Worm (Caenorhabditis elegans) whole organism, L4 larva: Measurements from ENCODE around the gene F10C1.3.
A peak's percentile ranks its signal among the peaks of the same experiment; 100 is the strongest.

ENCODE experiments used
- D1046.2 ChIP-seq: fragments of 200-800 bp; sonication (Bioruptor generic); IDR thresholded peaks from 2 replicates; pipeline ENCODE4 v1.3.6; 2022; ENCODE audit warnings: missing genetic modification characterization, missing compliant biosample characterization
- F10B5.3 ChIP-seq: sonication (generic microtip); optimal IDR thresholded peaks from 2 replicates; lab custom pipeline; 2016; ENCODE audit warnings: mild to moderate bottlenecking, missing genetic modification characterization, missing compliant biosample characterization
- F26F4.8 ChIP-seq: fragments of 200-800 bp; sonication (Bioruptor generic); conservative IDR thresholded peaks from 2 replicates; pipeline ENCODE4 v1.3.6; 2022; ENCODE audit warnings: missing genetic modification characterization, missing compliant biosample characterization
- F37D6.2 ChIP-seq: sonication (generic microtip); optimal IDR thresholded peaks from 2 replicates; lab custom pipeline; 2016; ENCODE audit warnings: mild to moderate bottlenecking, missing genetic modification characterization, missing compliant biosample characterization
- F44E2.7 ChIP-seq: fragments of 200-800 bp; sonication (Bioruptor generic); IDR thresholded peaks from 2 replicates; pipeline ENCODE4 v2.1.2; 2022; ENCODE audit warnings: missing genetic modification characterization, missing compliant biosample characterization
- Y48G9A.11 ChIP-seq: fragments of 200-800 bp; sonication (Bioruptor generic); IDR thresholded peaks from 2 replicates; pipeline ENCODE4 v1.3.6; 2022; ENCODE audit warnings: missing genetic modification reagents, missing genetic modification characterization, missing compliant biosample characterization
- Y75B8A.6 ChIP-seq: fragments of 200-800 bp; sonication (Bioruptor generic); IDR thresholded peaks from 2 replicates; pipeline ENCODE4 v1.3.6; 2022; ENCODE audit warnings: missing genetic modification reagents, missing genetic modification characterization, missing compliant biosample characterization
- aha-1 ChIP-seq: fragments of 150-350 bp; peaks from one replicate; lab custom pipeline; 2014; ENCODE audit warnings: missing biosample characterization, missing genetic modification characterization
- arid-1 ChIP-seq: fragments of 200-800 bp; sonication (Bioruptor generic); conservative IDR thresholded peaks from 2 replicates; pipeline ENCODE4 v1.3.6; 2022; ENCODE audit warnings: missing genetic modification reagents, missing genetic modification characterization, missing compliant biosample characterization
- attf-4 ChIP-seq: sonication (generic microtip); optimal IDR thresholded peaks from 3 replicates; lab custom pipeline; 2017; ENCODE audit warnings: missing biosample characterization, missing genetic modification characterization
- ceh-28 ChIP-seq: fragments of 150-350 bp; optimal IDR thresholded peaks from 2 replicates; lab custom pipeline; 2014; ENCODE audit warnings: missing biosample characterization, missing genetic modification reagents, missing genetic modification characterization
- ceh-44 ChIP-seq: fragments of 200-800 bp; sonication (Bioruptor generic); IDR thresholded peaks from 2 replicates; pipeline ENCODE4 v1.3.6; 2022; ENCODE audit warnings: missing genetic modification reagents, missing genetic modification characterization, missing compliant biosample characterization
- ctbp-1 ChIP-seq: fragments of 200-800 bp; sonication (Bioruptor generic); IDR thresholded peaks from 2 replicates; pipeline ENCODE4 v1.3.6; 2022; ENCODE audit warnings: missing genetic modification reagents, missing genetic modification characterization, missing compliant biosample characterization
- daf-16 ChIP-seq, 3 experiments: sonication (generic microtip); optimal IDR thresholded peaks; 2 replicates each; lab custom pipeline; 2016 to 2017; ENCODE audit warnings: missing genetic modification characterization in 3 of 3, missing genetic modification reagents in 3 of 3, mild to moderate bottlenecking in 2 of 3, missing compliant biosample characterization in 2 of 3, missing biosample characterization in 1 of 3, moderate library complexity in 1 of 3
- dmd-6 ChIP-seq: fragments of 200-800 bp; sonication (Bioruptor generic); IDR thresholded peaks from 2 replicates; pipeline ENCODE4 v1.3.6; 2022; ENCODE audit warnings: missing genetic modification reagents, missing genetic modification characterization, missing compliant biosample characterization
- dmd-8 ChIP-seq: fragments of 200-800 bp; sonication (Bioruptor generic); IDR thresholded peaks from 2 replicates; pipeline ENCODE4 v1.3.6; 2022; ENCODE audit warnings: missing genetic modification characterization, missing compliant biosample characterization
- dmd-9 ChIP-seq: fragments of 200-800 bp; sonication (Bioruptor generic); IDR thresholded peaks from 2 replicates; pipeline ENCODE4 v1.3.6; 2022; ENCODE audit warnings: missing genetic modification reagents, missing genetic modification characterization, missing compliant biosample characterization
- dpl-1 ChIP-seq: fragments of 150-350 bp; optimal IDR thresholded peaks from 2 replicates; lab custom pipeline; 2014; ENCODE audit warnings: missing biosample characterization, missing genetic modification reagents, missing genetic modification characterization
- duxl-1 ChIP-seq: sonication (generic microtip); optimal IDR thresholded peaks from 2 replicates; lab custom pipeline; 2016; ENCODE audit warnings: mild to moderate bottlenecking, missing genetic modification characterization, moderate library complexity, missing compliant biosample characterization; ENCODE audit not compliant: poor library complexity
- dve-1 ChIP-seq: sonication (generic microtip); optimal IDR thresholded peaks from 2 replicates; lab custom pipeline; 2017; ENCODE audit warnings: antibody characterized with exemption, mild to moderate bottlenecking, missing genetic modification characterization, missing compliant biosample characterization; ENCODE audit not compliant: insufficient read depth
- egl-43 ChIP-seq: fragments of 200-800 bp; sonication (Bioruptor generic); IDR thresholded peaks from 2 replicates; pipeline ENCODE4 v1.3.6; 2022; ENCODE audit warnings: missing genetic modification reagents, missing genetic modification characterization, missing compliant biosample characterization
- fos-1 ChIP-seq: fragments of 150-350 bp; optimal IDR thresholded peaks from 2 replicates; lab custom pipeline; 2014; ENCODE audit warnings: missing biosample characterization, missing genetic modification characterization
- hlh-11 ChIP-seq: fragments of 200-800 bp; sonication (Bioruptor generic); optimal IDR thresholded peaks from 2 replicates; lab custom pipeline; 2018; ENCODE audit warnings: mild to moderate bottlenecking, missing genetic modification characterization, missing compliant biosample characterization
- hlh-30 ChIP-seq: sonication (generic microtip); optimal IDR thresholded peaks from 2 replicates; lab custom pipeline; 2017; ENCODE audit warnings: antibody characterized with exemption, mild to moderate bottlenecking, missing genetic modification characterization, missing compliant biosample characterization; ENCODE audit not compliant: insufficient read depth
- lim-7 ChIP-seq: fragments of 200-800 bp; sonication (Bioruptor generic); IDR thresholded peaks from 2 replicates; pipeline ENCODE4 v1.3.6; 2022; ENCODE audit warnings: missing genetic modification characterization, missing compliant biosample characterization
- lin-1 ChIP-seq: fragments of 200-800 bp; sonication (Bioruptor generic); IDR thresholded peaks from 2 replicates; pipeline ENCODE4 v1.3.6; 2022; ENCODE audit warnings: missing genetic modification reagents, missing genetic modification characterization, missing compliant biosample characterization
- lin-13 ChIP-seq: fragments of 150-350 bp; optimal IDR thresholded peaks from 2 replicates; lab custom pipeline; 2014; ENCODE audit warnings: missing biosample characterization, missing genetic modification reagents, missing genetic modification characterization
- lin-15B ChIP-seq: fragments of 150-350 bp; sonication (generic microtip); optimal IDR thresholded peaks from 3 replicates; lab custom pipeline; 2014; ENCODE audit warnings: missing biosample characterization, missing genetic modification characterization
- lin-29 ChIP-seq: fragments of 200-800 bp; sonication (Bioruptor generic); IDR thresholded peaks from 2 replicates; pipeline ENCODE4 v1.3.6; 2022; ENCODE audit warnings: missing genetic modification reagents, missing genetic modification characterization, missing compliant biosample characterization
- lin-38 ChIP-seq: fragments of 200-800 bp; sonication (Bioruptor generic); IDR thresholded peaks from 2 replicates; pipeline ENCODE4 v1.3.6; 2022; ENCODE audit warnings: missing genetic modification reagents, missing genetic modification characterization, missing compliant biosample characterization
- lsy-2 ChIP-seq, 2 experiments: fragments of 150-350 bp in 1 of 2; sonication (generic microtip) in 1 of 2; optimal IDR thresholded peaks; 2 replicates each; lab custom pipeline; 2014 to 2017; ENCODE audit warnings: missing biosample characterization in 2 of 2, missing genetic modification characterization in 2 of 2
- mxl-3 ChIP-seq: fragments of 200-800 bp; sonication (Bioruptor generic); optimal IDR thresholded peaks from 2 replicates; lab custom pipeline; 2018; ENCODE audit warnings: mild to moderate bottlenecking, missing genetic modification characterization, missing compliant biosample characterization
- nhr-102 ChIP-seq: sonication (generic microtip); optimal IDR thresholded peaks from 2 replicates; lab custom pipeline; 2016; ENCODE audit warnings: mild to moderate bottlenecking, missing genetic modification characterization, moderate library complexity, missing compliant biosample characterization
- nhr-28 ChIP-seq: fragments of 150-350 bp; optimal IDR thresholded peaks from 2 replicates; lab custom pipeline; 2014; ENCODE audit warnings: missing biosample characterization, missing genetic modification characterization
- nhr-48 ChIP-seq: sonication (generic microtip); optimal IDR thresholded peaks from 2 replicates; lab custom pipeline; 2016; ENCODE audit warnings: mild to moderate bottlenecking, missing genetic modification characterization, missing compliant biosample characterization
- pha-4 ChIP-seq, 2 experiments: fragments of 150-350 bp in 1 of 2; fragments of 200-800 bp in 1 of 2; sonication (Bioruptor generic) in 1 of 2; IDR thresholded peaks in 1 of 2; optimal IDR thresholded peaks in 1 of 2; 2 replicates each; pipeline versions ENCODE4 v1.3.6 to Lab custom; 2014 to 2022; ENCODE audit warnings: missing genetic modification characterization in 2 of 2, missing genetic modification reagents in 2 of 2, missing biosample characterization in 1 of 2, missing compliant biosample characterization in 1 of 2
- php-3 ChIP-seq: fragments of 200-800 bp; sonication (Bioruptor generic); IDR thresholded peaks from 2 replicates; pipeline ENCODE4 v1.3.6; 2022; ENCODE audit warnings: missing genetic modification reagents, missing genetic modification characterization, missing compliant biosample characterization
- pqm-1 ChIP-seq: sonication (generic microtip); optimal IDR thresholded peaks from 2 replicates; lab custom pipeline; 2017; ENCODE audit warnings: missing biosample characterization, missing genetic modification characterization
- rbr-2 ChIP-seq: sonication (generic microtip); optimal IDR thresholded peaks from 2 replicates; lab custom pipeline; 2016; ENCODE audit warnings: missing genotype, missing genetic modification characterization, missing compliant biosample characterization
- snpc-1.2 ChIP-seq: fragments of 200-800 bp; sonication (Bioruptor generic); IDR thresholded peaks from 2 replicates; pipeline ENCODE4 v1.3.6; 2022; ENCODE audit warnings: missing genetic modification reagents, missing genetic modification characterization, missing compliant biosample characterization
- tra-1 ChIP-seq: fragments of 200-800 bp; sonication (Bioruptor generic); IDR thresholded peaks from 2 replicates; pipeline ENCODE4 v1.3.6; 2022; ENCODE audit warnings: missing genetic modification reagents, missing genetic modification characterization, missing compliant biosample characterization
- unc-130 ChIP-seq: sonication (generic microtip); optimal IDR thresholded peaks from 2 replicates; lab custom pipeline; 2016; ENCODE audit warnings: missing genetic modification reagents, missing genetic modification characterization, missing compliant biosample characterization
- unc-62 ChIP-seq, 3 experiments: fragments of 150-350 bp in 1 of 3; sonication (generic microtip); optimal IDR thresholded peaks in 2 of 3; peaks in 1 of 3; 1 replicate in 1 of 3; 2 replicates in 2 of 3; lab custom pipeline; 2014 to 2017; ENCODE audit warnings: missing biosample characterization in 3 of 3, missing genetic modification characterization in 3 of 3, missing genetic modification reagents in 3 of 3, missing genotype in 1 of 3
- ztf-7 ChIP-seq: fragments of 150-350 bp; optimal IDR thresholded peaks from 2 replicates; lab custom pipeline; 2014; ENCODE audit warnings: missing biosample characterization, missing genetic modification characterization

The F10C1.3 gene

DNA sequence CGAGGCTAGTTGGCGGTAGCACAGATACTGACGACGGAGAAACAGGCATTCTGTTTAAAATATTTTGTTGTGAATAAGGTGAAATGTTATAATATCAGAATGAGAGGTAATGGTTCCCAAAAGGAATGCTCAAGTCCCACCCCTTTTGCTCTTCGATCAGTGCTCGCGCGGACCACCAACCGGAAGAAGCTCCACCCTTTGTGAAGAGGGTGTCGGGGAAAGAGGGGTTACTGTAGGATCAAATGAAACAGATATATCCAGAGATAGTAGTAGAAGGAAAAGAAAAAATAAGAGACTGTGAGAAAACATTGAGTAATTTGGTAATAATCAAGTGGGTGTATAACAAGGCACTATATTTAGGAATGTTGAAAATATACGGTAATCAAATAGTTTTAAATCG lies 16.6 kb upstream of the F10C1.3 start, which contains the start of the genes dmd-5 and F10C1.1:
dmd-5 (minus strand) TSS at position 101 of the 400 bp plus-strand sequence.
F10C1.1 (plus strand) TSS at position 110 of the 400 bp plus-strand sequence.
- no peak for TF ChIP-seq fos-1 (tag; lab: Kevin White, UChicago)
- peak in 1 of 2 experiments; percentile 20 for TF ChIP-seq unc-62 (GFP tag; optimal IDR thresholded peaks at IDR 0.05 in 1 of 2; lab: Kevin White, UChicago)
- TF ChIP-seq unc-62 (tag; optimal IDR thresholded peaks at IDR 0.05; lab: Kevin White, UChicago), result no peak

DNA sequence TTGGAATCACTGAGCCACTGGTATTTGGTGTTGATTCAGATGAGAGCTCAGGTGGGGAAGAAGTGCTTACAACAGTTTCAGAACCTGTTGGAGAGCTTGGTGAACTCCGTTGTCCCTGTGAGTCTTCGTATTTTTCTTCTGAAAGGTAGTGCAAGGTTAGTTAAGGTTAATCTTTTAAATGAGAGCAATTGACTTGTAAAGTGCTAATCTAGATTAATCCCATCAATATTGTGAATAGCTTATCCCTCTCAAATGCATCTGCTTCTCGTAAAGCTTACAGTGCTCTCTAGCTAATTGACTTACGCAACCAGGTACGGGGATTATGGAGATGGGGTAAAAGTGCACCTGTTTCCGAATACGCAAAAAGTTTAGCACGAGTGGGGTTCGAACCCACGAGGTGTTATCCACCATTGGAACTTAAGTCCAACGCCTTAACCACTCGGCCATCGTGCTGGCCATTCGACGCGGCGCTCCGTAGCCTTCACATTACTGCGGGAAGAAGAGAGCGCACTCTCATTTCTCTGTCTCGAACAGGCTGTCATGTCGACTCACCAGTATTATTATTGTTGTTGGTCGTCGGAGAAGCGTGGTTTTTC lies 15.1 kb upstream of the F10C1.3 start:
- peak; percentile 87 for TF ChIP-seq lim-7 (GFP tag; lab: Robert Waterston, UW)
- no peak for TF ChIP-seq lin-1 (GFP tag; lab: Robert Waterston, UW)
- TF ChIP-seq Y75B8A.6, result no peak
- peak; percentile 53 for TF ChIP-seq php-3
- peak; percentile 34 for TF ChIP-seq nhr-28 (tag; lab: Kevin White, UChicago)
- peak; percentile 48 for TF ChIP-seq lin-13 (GFP tag; lab: Kevin White, UChicago)
- peak; percentile 65; the same call in 1 of the 2 replicates for TF ChIP-seq snpc-1.2 (GFP tag; lab: Robert Waterston, UW)
- no peak for TF ChIP-seq pqm-1
- peak; percentile 34 for TF ChIP-seq ztf-7 (tag; lab: Kevin White, UChicago)
- TF ChIP-seq unc-62 (GFP tag; optimal IDR thresholded peaks at IDR 0.05 in 1 of 2; lab: Kevin White, UChicago), result peak in 1 of 2 experiments; percentile 93
- no peak for TF ChIP-seq unc-62 (tag; optimal IDR thresholded peaks at IDR 0.05; lab: Kevin White, UChicago)
- TF ChIP-seq dmd-6 (GFP tag; lab: Robert Waterston, UW), result peak; percentile 58
- peak; percentile 67; the same call in 1 of the 2 replicates for TF ChIP-seq dmd-8 (GFP tag; lab: Robert Waterston, UW)
- TF ChIP-seq unc-130 (GFP tag; lab: Kevin White, UChicago), result peak; percentile 49
- TF ChIP-seq F26F4.8, result 0 out of 2 replicates have a peak, but pooled peaks have one; percentile 10
- peak; percentile 63 for TF ChIP-seq dmd-9 (GFP tag; lab: Robert Waterston, UW)
- peak; percentile 11 for TF ChIP-seq hlh-11 (tag; lab: Kevin White, UChicago)
- TF ChIP-seq lsy-2 (tag; optimal IDR thresholded peaks at IDR 0.05; lab: Kevin White, UChicago), result no peak
- TF ChIP-seq dpl-1, result no peak
- peak; percentile 49 for TF ChIP-seq rbr-2
- TF ChIP-seq ctbp-1 (GFP tag; lab: Robert Waterston, UW), result peak; percentile 70
- TF ChIP-seq hlh-30 (tag; lab: Kevin White, UChicago), result peak; percentile 59
- TF ChIP-seq dve-1 (tag; lab: Kevin White, UChicago), result peak; percentile 41
- 0 out of 2 replicates have a peak, but pooled peaks have one; percentile 59 for TF ChIP-seq D1046.2 (GFP tag; lab: Robert Waterston, UW)
- TF ChIP-seq F37D6.2 (tag; lab: Kevin White, UChicago), result peak; percentile 2
- TF ChIP-seq daf-16 (GFP tag; optimal IDR thresholded peaks at IDR 0.05; lab: Kevin White, UChicago), result peak in 1 of 2 experiments; percentile 33
- no peak for TF ChIP-seq daf-16 (tag; optimal IDR thresholded peaks at IDR 0.05; lab: Kevin White, UChicago)
- peak; percentile 24 for TF ChIP-seq nhr-48 (tag; lab: Kevin White, UChicago)
- peak; percentile 10 for TF ChIP-seq aha-1 (tag; lab: Kevin White, UChicago)
- 0 out of 2 replicates have a peak, but pooled peaks have one; percentile 13 for TF ChIP-seq ceh-44
- no peak for TF ChIP-seq tra-1 (GFP tag; lab: Robert Waterston, UW)
- peak; percentile 72 for TF ChIP-seq arid-1
- TF ChIP-seq pha-4 (GFP tag; IDR thresholded peaks at IDR 0.05; lab: Robert Waterston, UW), result peak; percentile 66; the same call in 1 of the 2 replicates
- no peak for TF ChIP-seq pha-4 (tag; optimal IDR thresholded peaks at IDR 0.05; lab: Kevin White, UChicago)
- TF ChIP-seq lin-38, result peak; percentile 72
- TF ChIP-seq duxl-1, result no peak
- 0 out of 2 replicates have a peak, but pooled peaks have one; percentile 27 for TF ChIP-seq lin-29 (GFP tag; lab: Robert Waterston, UW)
- TF ChIP-seq Y48G9A.11, result peak; percentile 59; the same call in 1 of the 2 replicates
- TF ChIP-seq mxl-3 (GFP tag; lab: Kevin White, UChicago), result peak; percentile 57
- TF ChIP-seq attf-4 (tag; lab: Kevin White, UChicago), result no peak
- peak; percentile 87 for TF ChIP-seq egl-43 (GFP tag; lab: Robert Waterston, UW)
- TF ChIP-seq F44E2.7 (GFP tag; lab: Robert Waterston, UW), result 0 out of 2 replicates have a peak, but pooled peaks have one; percentile 75
- peak; percentile 14 for TF ChIP-seq F10B5.3 (tag; lab: Kevin White, UChicago)
- no peak for TF ChIP-seq lin-15B
- peak; percentile 14 for TF ChIP-seq nhr-102
- TF ChIP-seq ceh-28 (tag; lab: Kevin White, UChicago), result no peak
